Fruit fly (Drosophila melanogaster) whole organism, prepupa: ENCODE measurements around the gene Sfxn2.

Source experiments
- CG6854 ChIP-seq: fragments of 200-800 bp; sonication (Bioruptor generic); optimal IDR thresholded peaks from 2 replicates; lab custom pipeline; 2017; ENCODE audit warnings: missing biosample characterization, mild to moderate bottlenecking, missing genetic modification characterization
- esn ChIP-seq: fragments of 200-800 bp; sonication (Bioruptor generic); optimal IDR thresholded peaks from 2 replicates; lab custom pipeline; 2016; ENCODE audit warnings: missing biosample characterization, mild to moderate bottlenecking, missing genetic modification characterization, moderate library complexity

dm6 chr3L:19045299-19046025 is 17.5 kb upstream of the Sfxn2 start, which contains the start of gene nkd:
- peak; percentile 67 for TF ChIP-seq CG6854
- peak; percentile 90 for TF ChIP-seq esn (GFP tag; lab: Kevin White, UChicago)
